Fruit fly (Drosophila melanogaster) whole organism, prepupa: ENCODE data around the gene Pyroxd1.

Experiments used
- Blimp-1 ChIP-seq: fragments of 200-800 bp; sonication (Bioruptor generic); optimal IDR thresholded peaks from 3 replicates; lab custom pipeline; 2017; ENCODE audit warnings: missing biosample characterization, missing genetic modification characterization, mild to moderate bottlenecking, moderate library complexity, missing genetic modification reagents
- CG10631 ChIP-seq: fragments of 200-800 bp; sonication (Bioruptor generic); optimal IDR thresholded peaks from 2 replicates; lab custom pipeline; 2016; ENCODE audit warnings: missing biosample characterization, missing genetic modification characterization
- CG11294 ChIP-seq: fragments of 200-800 bp; sonication (Bioruptor generic); IDR thresholded peaks from 2 replicates; pipeline ENCODE4 v1.3.6; 2022; ENCODE audit warnings: missing biosample characterization, missing genetic modification characterization
- CG15336 ChIP-seq: fragments of 200-800 bp; sonication (Bioruptor generic); IDR thresholded peaks from 2 replicates; pipeline ENCODE4 v1.3.6; 2022; ENCODE audit warnings: missing biosample characterization, missing genetic modification characterization
- CG1621 ChIP-seq: fragments of 200-800 bp; sonication (Bioruptor generic); optimal IDR thresholded peaks from 3 replicates; lab custom pipeline; 2018; ENCODE audit warnings: missing biosample characterization, mild to moderate bottlenecking, missing genetic modification characterization
- CG16779 ChIP-seq: fragments of 200-800 bp; sonication (Bioruptor generic); optimal IDR thresholded peaks from 3 replicates; lab custom pipeline; 2017; ENCODE audit warnings: missing biosample characterization, mild to moderate bottlenecking, missing genetic modification characterization
- CG3032 ChIP-seq: fragments of 200-800 bp; optimal IDR thresholded peaks from 2 replicates; lab custom pipeline; 2019; ENCODE audit warnings: missing biosample characterization, mild to moderate bottlenecking, missing genetic modification characterization, moderate library complexity
- CG31627 ChIP-seq: fragments of 200-800 bp; sonication (Bioruptor generic); optimal IDR thresholded peaks from 3 replicates; lab custom pipeline; 2016; ENCODE audit warnings: missing biosample characterization, missing genetic modification characterization
- CG32006 ChIP-seq: fragments of 200-800 bp; sonication (Bioruptor generic); optimal IDR thresholded peaks from 3 replicates; lab custom pipeline; 2017; ENCODE audit warnings: missing biosample characterization, mild to moderate bottlenecking, missing genetic modification characterization
- CG6276 ChIP-seq: fragments of 200-800 bp; sonication (Bioruptor generic); optimal IDR thresholded peaks from 2 replicates; lab custom pipeline; 2017; ENCODE audit warnings: missing biosample characterization, mild to moderate bottlenecking, missing genetic modification characterization
- CG6808 ChIP-seq: fragments of 200-800 bp; sonication (Bioruptor generic); optimal IDR thresholded peaks from 3 replicates; lab custom pipeline; 2017; ENCODE audit warnings: missing biosample characterization, missing genetic modification characterization, mild to moderate bottlenecking, moderate library complexity, missing genetic modification reagents
- CG6854 ChIP-seq: fragments of 200-800 bp; sonication (Bioruptor generic); optimal IDR thresholded peaks from 2 replicates; lab custom pipeline; 2017; ENCODE audit warnings: missing biosample characterization, mild to moderate bottlenecking, missing genetic modification characterization
- CG8119 ChIP-seq: fragments of 200-800 bp; sonication (Bioruptor generic); IDR thresholded peaks from 3 replicates; pipeline ENCODE4 v1.3.6; 2022; ENCODE audit warnings: missing biosample characterization, missing genetic modification characterization
- CG8319 ChIP-seq: fragments of 200-800 bp; sonication (Bioruptor generic); optimal IDR thresholded peaks from 3 replicates; lab custom pipeline; 2016; ENCODE audit warnings: missing biosample characterization, missing genetic modification characterization
- CG8632 ChIP-seq: fragments of 200-800 bp; sonication (Bioruptor generic); optimal IDR thresholded peaks from 3 replicates; lab custom pipeline; 2016; ENCODE audit warnings: missing biosample characterization, missing genetic modification characterization
- CG9139 ChIP-seq: fragments of 200-800 bp; sonication (Bioruptor generic); optimal IDR thresholded peaks from 3 replicates; lab custom pipeline; 2017; ENCODE audit warnings: missing biosample characterization, mild to moderate bottlenecking, missing genetic modification characterization
- Eip78C ChIP-seq: fragments of 200-800 bp; sonication (Bioruptor generic); peaks from one replicate; lab custom pipeline; 2016; ENCODE audit warnings: missing biosample characterization, missing genetic modification characterization
- Eip93F ChIP-seq: fragments of 200-800 bp; sonication (Bioruptor generic); optimal IDR thresholded peaks from 2 replicates; lab custom pipeline; 2016; ENCODE audit warnings: missing biosample characterization, mild to moderate bottlenecking, missing genetic modification characterization
- Gug ChIP-seq: fragments of 200-800 bp; sonication (Bioruptor generic); IDR thresholded peaks from 2 replicates; pipeline ENCODE4 v1.3.6; 2022; ENCODE audit warnings: missing biosample characterization, missing genetic modification characterization
- Hr38 ChIP-seq: sonication (Bioruptor generic); optimal IDR thresholded peaks from 2 replicates; lab custom pipeline; 2016; ENCODE audit warnings: missing biosample characterization, missing genetic modification characterization
- Hr39 ChIP-seq: fragments of 200-800 bp; sonication (Bioruptor generic); optimal IDR thresholded peaks from 2 replicates; lab custom pipeline; 2016; ENCODE audit warnings: missing biosample characterization, missing genetic modification characterization
- Hr4 ChIP-seq: fragments of 200-800 bp; sonication (Bioruptor generic); optimal IDR thresholded peaks from 3 replicates; lab custom pipeline; 2016; ENCODE audit warnings: missing biosample characterization, missing genetic modification characterization
- Met ChIP-seq: fragments of 200-800 bp; sonication (Bioruptor generic); optimal IDR thresholded peaks from 3 replicates; lab custom pipeline; 2016; ENCODE audit warnings: missing biosample characterization, missing genetic modification characterization
- OdsH ChIP-seq: fragments of 200-800 bp; sonication (Bioruptor generic); optimal IDR thresholded peaks from 3 replicates; lab custom pipeline; 2016; ENCODE audit warnings: missing biosample characterization, missing genetic modification characterization
- Smox ChIP-seq: fragments of 200-800 bp; sonication (Bioruptor generic); optimal IDR thresholded peaks from 3 replicates; lab custom pipeline; 2016; ENCODE audit warnings: missing biosample characterization, missing genetic modification characterization
- Sox102F ChIP-seq: fragments of 200-800 bp; sonication (Bioruptor generic); optimal IDR thresholded peaks from 2 replicates; lab custom pipeline; 2016; ENCODE audit warnings: missing biosample characterization, mild to moderate bottlenecking, missing genetic modification characterization
- Sox14 ChIP-seq: fragments of 200-800 bp; sonication (Bioruptor generic); optimal IDR thresholded peaks from 3 replicates; lab custom pipeline; 2016; ENCODE audit warnings: missing biosample characterization, missing genetic modification characterization
- Sox15 ChIP-seq: fragments of 200-800 bp; sonication (Bioruptor generic); optimal IDR thresholded peaks from 3 replicates; lab custom pipeline; 2016; ENCODE audit warnings: missing biosample characterization, missing genetic modification characterization
- acj6 ChIP-seq: fragments of 200-800 bp; sonication (Bioruptor generic); optimal IDR thresholded peaks from 3 replicates; lab custom pipeline; 2016; ENCODE audit warnings: missing biosample characterization, missing genetic modification characterization
- cyc ChIP-seq: fragments of 200-800 bp; sonication (Bioruptor generic); optimal IDR thresholded peaks from 3 replicates; lab custom pipeline; 2016; ENCODE audit warnings: missing biosample characterization, missing genetic modification characterization
- dac ChIP-seq: fragments of 200-800 bp; sonication (Bioruptor generic); optimal IDR thresholded peaks from 2 replicates; lab custom pipeline; 2017; ENCODE audit warnings: missing biosample characterization, mild to moderate bottlenecking, missing genetic modification characterization
- dsx ChIP-seq: fragments of 200-800 bp; optimal IDR thresholded peaks from 3 replicates; lab custom pipeline; 2019; ENCODE audit warnings: missing biosample characterization, mild to moderate bottlenecking, missing genetic modification characterization, moderate library complexity; ENCODE audit not compliant: poor library complexity, severe bottlenecking
- esn ChIP-seq: fragments of 200-800 bp; sonication (Bioruptor generic); optimal IDR thresholded peaks from 2 replicates; lab custom pipeline; 2016; ENCODE audit warnings: missing biosample characterization, mild to moderate bottlenecking, missing genetic modification characterization, moderate library complexity
- fd59A ChIP-seq: fragments of 200-800 bp; sonication (Bioruptor generic); optimal IDR thresholded peaks from 2 replicates; lab custom pipeline; 2017; ENCODE audit warnings: missing biosample characterization, mild to moderate bottlenecking, missing genetic modification characterization, missing genetic modification reagents
- fd85E ChIP-seq: fragments of 200-800 bp; sonication (Bioruptor generic); optimal IDR thresholded peaks from 3 replicates; lab custom pipeline; 2016; ENCODE audit warnings: missing biosample characterization, missing genetic modification characterization
- fkh ChIP-seq: fragments of 200-800 bp; sonication (Bioruptor generic); optimal IDR thresholded peaks from 3 replicates; lab custom pipeline; 2017; ENCODE audit warnings: missing biosample characterization, mild to moderate bottlenecking, missing genetic modification characterization, moderate library complexity
- lz ChIP-seq: fragments of 200-800 bp; sonication (Bioruptor generic); optimal IDR thresholded peaks from 3 replicates; lab custom pipeline; 2016; ENCODE audit warnings: missing biosample characterization, missing genetic modification characterization
- net ChIP-seq: fragments of 200-800 bp; sonication (Bioruptor generic); optimal IDR thresholded peaks from 3 replicates; lab custom pipeline; 2016; ENCODE audit warnings: missing biosample characterization, missing genetic modification characterization
- ss ChIP-seq, 2 experiments: fragments of 200-800 bp; sonication (Bioruptor generic); optimal IDR thresholded peaks; 2 replicates in 1 of 2; 3 replicates in 1 of 2; lab custom pipeline; 2017 to 2018; ENCODE audit warnings: mild to moderate bottlenecking in 2 of 2, missing biosample characterization in 2 of 2, missing genetic modification characterization in 2 of 2, moderate library complexity in 1 of 2
- svp ChIP-seq: fragments of 200-800 bp; sonication (Bioruptor generic); peaks from one replicate; lab custom pipeline; 2016; ENCODE audit warnings: missing biosample characterization, missing genetic modification characterization
- topi ChIP-seq: fragments of 200-800 bp; sonication (Bioruptor generic); optimal IDR thresholded peaks from 3 replicates; lab custom pipeline; 2016; ENCODE audit warnings: missing biosample characterization, missing genetic modification characterization
- vri ChIP-seq: fragments of 200-800 bp; sonication (Bioruptor generic); optimal IDR thresholded peaks from 3 replicates; lab custom pipeline; 2016; ENCODE audit warnings: missing biosample characterization, mild to moderate bottlenecking, missing genetic modification characterization

Pyroxd1 gene

DNA sequence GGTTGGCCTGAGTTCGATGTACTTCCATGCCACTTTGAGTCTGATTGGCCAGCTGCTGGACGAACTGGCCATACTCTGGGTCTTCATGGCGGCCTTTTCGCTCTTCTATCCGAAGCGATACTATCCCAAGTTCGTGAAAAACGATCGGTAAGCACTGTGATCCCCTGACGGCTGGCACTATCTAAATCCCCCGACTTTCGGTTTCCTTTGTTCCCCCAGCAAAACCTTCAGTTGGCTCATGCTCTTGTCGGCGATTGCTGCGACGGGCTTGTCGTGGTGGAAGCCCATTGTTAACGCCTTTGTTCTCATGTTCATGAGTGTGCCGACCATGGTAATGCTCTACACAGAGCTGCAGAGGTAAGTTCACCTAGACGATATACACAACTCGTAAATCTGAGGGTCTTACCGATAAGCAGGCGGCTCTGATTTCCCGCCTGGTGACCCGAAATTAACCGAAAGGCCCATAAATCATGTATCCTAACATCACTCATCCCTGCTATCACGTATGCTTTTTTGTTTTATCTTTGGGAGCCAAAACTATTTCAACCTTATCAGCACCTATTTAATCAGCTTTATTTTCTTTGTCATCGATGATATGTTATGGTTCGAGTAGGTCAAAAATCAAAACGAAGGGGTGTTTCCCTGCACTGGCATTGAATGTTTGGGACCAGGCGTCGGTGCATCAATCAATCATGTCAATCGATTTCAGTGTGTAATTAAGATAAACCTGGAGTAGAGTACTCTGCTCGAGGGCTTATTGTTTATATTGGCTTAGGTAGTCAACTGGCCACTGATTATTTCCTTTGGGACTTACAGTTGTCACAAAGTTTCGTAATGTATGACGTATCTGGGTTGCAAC is 21.8 kb upstream of the Pyroxd1 start:
- TF ChIP-seq CG31627 (GFP tag; lab: Kevin White, UChicago) (no peak), Sox14 (GFP tag; lab: Kevin White, UChicago) (peak; percentile 93), fkh (GFP tag; lab: Kevin White, UChicago) (peak; percentile 78), vri (GFP tag; lab: Kevin White, UChicago) (peak; percentile 42), CG16779 (tag; lab: Kevin White, UChicago) (no peak), Eip93F (GFP tag; lab: Kevin White, UChicago) (peak; percentile 60), Eip78C (GFP tag; lab: Kevin White, UChicago) (peak; percentile 43)
- TF ChIP-seq, all 60 proteins: peak for 5

DNA sequence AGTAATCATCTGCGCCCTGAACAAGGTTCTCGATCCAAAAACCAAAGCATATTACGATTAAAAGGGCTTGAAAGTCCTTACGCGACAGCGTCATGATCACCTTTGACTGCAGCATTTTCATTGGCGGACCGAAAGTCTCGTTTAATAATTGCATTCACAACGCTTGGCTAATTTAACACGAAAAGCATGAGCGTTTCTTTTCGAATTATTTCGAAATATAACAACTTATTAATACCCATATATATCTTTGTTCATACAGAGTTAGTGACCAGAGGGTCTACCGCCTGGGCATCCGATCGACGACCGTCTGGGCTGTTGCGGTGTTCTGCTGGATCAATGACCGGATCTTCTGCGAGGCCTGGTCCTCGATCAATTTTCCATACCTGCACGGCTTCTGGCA is 19.1 kb upstream of the Pyroxd1 start, which contains the start of gene CG10730:
CG10730 (minus strand) TSS at position 101 of the 400 bp plus-strand sequence.
- no peak for TF ChIP-seq CG8632
- TF ChIP-seq cyc (GFP tag; lab: Kevin White, UChicago): no peak
- TF ChIP-seq fd59A (GFP tag; lab: Kevin White, UChicago): no peak
- no peak for TF ChIP-seq CG31627 (GFP tag; lab: Kevin White, UChicago)
- no peak for TF ChIP-seq Blimp-1 (GFP tag; lab: Kevin White, UChicago)
- no peak for TF ChIP-seq esn (GFP tag; lab: Kevin White, UChicago)
- no peak for TF ChIP-seq Sox15
- TF ChIP-seq lz: no peak
- TF ChIP-seq CG11294 (GFP tag; lab: Robert Waterston, UW): no peak
- TF ChIP-seq Hr38: no peak
- no peak for TF ChIP-seq CG15336
- no peak for TF ChIP-seq fkh (GFP tag; lab: Kevin White, UChicago)
- no peak for TF ChIP-seq Hr4 (GFP tag; lab: Kevin White, UChicago)

DNA sequence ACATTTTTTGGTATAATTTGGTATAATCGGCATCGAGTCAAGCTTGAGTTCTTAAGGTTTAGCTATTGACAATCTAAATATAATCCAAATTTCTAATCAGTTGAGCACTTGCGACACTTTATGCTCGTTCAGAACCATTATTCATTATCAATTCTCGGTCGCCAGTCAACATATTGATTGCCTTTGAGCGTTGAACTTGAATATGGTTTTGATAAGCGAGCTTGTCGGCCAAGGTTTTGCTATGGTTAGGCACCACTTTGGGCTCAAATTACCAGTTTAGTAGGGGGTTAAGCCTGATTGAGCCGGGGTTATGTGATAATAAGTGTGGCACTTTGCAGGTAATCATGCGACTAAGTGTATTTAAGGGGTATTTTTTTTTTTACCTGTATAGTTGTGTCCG is 16.8 kb upstream of the Pyroxd1 start:
- peak; percentile 58 for TF ChIP-seq svp (GFP tag; lab: Kevin White, UChicago)
- TF ChIP-seq CG3032 (tag; lab: Kevin White, UChicago): no peak

DNA sequence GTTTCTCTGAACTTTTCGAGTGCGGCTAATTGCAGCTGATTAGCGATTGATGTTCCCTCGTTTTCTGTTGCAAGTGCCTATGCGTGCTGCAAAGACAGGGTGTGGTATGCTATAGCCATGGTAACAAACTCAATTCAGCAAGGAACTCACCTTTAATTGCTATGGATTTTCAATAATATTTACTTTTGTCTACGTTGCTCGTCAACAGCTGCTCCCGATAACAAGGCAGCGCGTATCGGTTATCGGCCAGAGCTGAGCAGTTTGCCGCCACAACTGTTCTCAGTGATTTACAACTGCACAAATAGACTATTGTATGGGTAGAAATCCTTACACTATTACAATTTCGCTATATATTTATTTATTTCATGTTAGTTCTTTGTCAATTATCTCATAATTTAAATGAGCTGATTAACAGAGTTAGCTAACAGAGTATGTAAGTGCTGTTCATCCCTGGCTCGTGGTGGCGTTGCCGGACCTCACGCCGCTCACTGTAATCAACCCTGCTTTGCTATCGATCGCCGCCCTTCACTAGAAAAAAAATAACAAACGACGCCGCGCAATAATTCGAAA is 15.9 kb upstream of the Pyroxd1 start, which contains the start of the genes pr and neb:
pr (minus strand) TSS at position 225 of the 570 bp plus-strand sequence.
neb (plus strand) TSS at position 524 of the 570 bp plus-strand sequence.
- peak; percentile 67 for TF ChIP-seq Smox (GFP tag; lab: Kevin White, UChicago)
- TF ChIP-seq CG32006 (GFP tag; lab: Kevin White, UChicago): peak; percentile 57
- TF ChIP-seq CG1621 (tag; lab: Kevin White, UChicago): peak; percentile 12
- peak; percentile 34 for TF ChIP-seq Sox102F (GFP tag; lab: Kevin White, UChicago)
- no peak for TF ChIP-seq Sox15
- peak; percentile 39 for TF ChIP-seq Met (GFP tag; lab: Kevin White, UChicago)
- no peak for TF ChIP-seq dac (GFP tag; lab: Kevin White, UChicago)
- TF ChIP-seq CG6808 (GFP tag; lab: Kevin White, UChicago): no peak
- peak; percentile 54 for TF ChIP-seq acj6 (GFP tag; lab: Kevin White, UChicago)
- no peak for TF ChIP-seq CG8319 (GFP tag; lab: Kevin White, UChicago)
- peak; percentile 25 for TF ChIP-seq net (GFP tag; lab: Kevin White, UChicago)
- TF ChIP-seq svp (GFP tag; lab: Kevin White, UChicago): peak; percentile 81
- peak; percentile 58 for TF ChIP-seq Sox14 (GFP tag; lab: Kevin White, UChicago)
- peak; percentile 73 for TF ChIP-seq topi
- no peak for TF ChIP-seq Gug
- TF ChIP-seq ss (GFP tag; optimal IDR thresholded peaks at IDR 0.05; lab: Kevin White, UChicago): peak in 1 of 2 experiments; percentile 45
- TF ChIP-seq CG10631 (GFP tag; lab: Kevin White, UChicago): peak; percentile 43
- no peak for TF ChIP-seq CG6276 (GFP tag; lab: Kevin White, UChicago)
- TF ChIP-seq fd85E: no peak
- TF ChIP-seq esn (GFP tag; lab: Kevin White, UChicago): peak; percentile 62
- peak; percentile 42 for TF ChIP-seq Hr39
- TF ChIP-seq OdsH (GFP tag; lab: Kevin White, UChicago): peak; percentile 25
- TF ChIP-seq CG6854 (GFP tag; lab: Kevin White, UChicago): no peak
- peak; percentile 26 for TF ChIP-seq dsx (GFP tag; lab: Kevin White, UChicago)
- TF ChIP-seq CG11294 (GFP tag; lab: Robert Waterston, UW): no peak
- peak; percentile 25 for TF ChIP-seq CG3032 (tag; lab: Kevin White, UChicago)
- no peak for TF ChIP-seq Hr38
- peak; percentile 56; the same call in 1 of the 3 replicates for TF ChIP-seq CG8119 (GFP tag; lab: Robert Waterston, UW)
- no peak for TF ChIP-seq CG9139
- no peak for TF ChIP-seq CG16779 (tag; lab: Kevin White, UChicago)
